Fruit fly (Drosophila melanogaster): ENCODE data around the gene Prps.

Gene Prps

dm6 chr3L:9744060-9744549 lies 47.6 kb upstream of the Prps start (continued):
- no peak for TF ChIP-seq HLHmδ (GFP tag; optimal IDR thresholded peaks at IDR 0.05)
- peak; percentile 78 for TF ChIP-seq Six4 (GFP tag; optimal IDR thresholded peaks at IDR 0.05)
- peak; percentile 24 for TF ChIP-seq CG18011 (GFP tag; optimal IDR thresholded peaks at IDR 0.05)
- TF ChIP-seq bbx (GFP tag; IDR thresholded peaks at IDR 0.05; ENCODE audit: partially characterized antibody): no peak
- TF ChIP-seq kay (GFP tag; optimal IDR thresholded peaks at IDR 0.05): peak; percentile 56
- peak; percentile 77 for TF ChIP-seq Nf-YA (GFP tag; IDR thresholded peaks at IDR 0.05)
- peak; percentile 75 for TF ChIP-seq chn (GFP tag; optimal IDR thresholded peaks at IDR 0.05)
- TF ChIP-seq GATAe (GFP tag; conservative IDR thresholded peaks at IDR 0.05): peak; percentile 49
- no peak for TF ChIP-seq insv (GFP tag; optimal IDR thresholded peaks at IDR 0.05)
- TF ChIP-seq onecut (GFP tag; IDR thresholded peaks at IDR 0.05): peak; percentile 86
- TF ChIP-seq chif (GFP tag; optimal IDR thresholded peaks at IDR 0.05): peak; percentile 49 to 81
- TF ChIP-seq CG7987 (GFP tag; optimal IDR thresholded peaks at IDR 0.05): peak; percentile 63
- TF ChIP-seq CG15696 (tag; optimal IDR thresholded peaks at IDR 0.05): peak; percentile 61
- TF ChIP-seq lilli (GFP tag; optimal IDR thresholded peaks at IDR 0.05): peak; percentile 72
- peak; percentile 73; the same call in 2 of the 3 replicates for TF ChIP-seq jigr1 (GFP tag; IDR thresholded peaks at IDR 0.05)
- no peak for TF ChIP-seq CG42726 (GFP tag; IDR thresholded peaks at IDR 0.05; ENCODE audit: partially characterized antibody)
- TF ChIP-seq ap (GFP tag; IDR thresholded peaks at IDR 0.05): 0 out of 2 replicates have a peak, but pooled peaks have one; percentile 36
- TF ChIP-seq NC2β (GFP tag; optimal IDR thresholded peaks at IDR 0.05): peak; percentile 60
- peak; percentile 48 for TF ChIP-seq CG3995 (GFP tag; optimal IDR thresholded peaks at IDR 0.05)
- peak; percentile 92 for TF ChIP-seq CG4820 (GFP tag; optimal IDR thresholded peaks at IDR 0.05)
- no peak for TF ChIP-seq bigmax (GFP tag; optimal IDR thresholded peaks at IDR 0.05)
- TF ChIP-seq Vsx1 (GFP tag; optimal IDR thresholded peaks at IDR 0.05): peak; percentile 86
- TF ChIP-seq crol (GFP tag; IDR thresholded peaks at IDR 0.05): no peak
- peak; percentile 74 for TF ChIP-seq CG9215 (GFP tag; IDR thresholded peaks at IDR 0.05)
- peak; percentile 83 for TF ChIP-seq CG7839 (tag; optimal IDR thresholded peaks at IDR 0.05)
- TF ChIP-seq mam (GFP tag; optimal IDR thresholded peaks at IDR 0.05): peak; percentile 53
- TF ChIP-seq wor (GFP tag; IDR thresholded peaks at IDR 0.05): peak; percentile 65
- peak; percentile 75 for TF ChIP-seq Dek (tag; optimal IDR thresholded peaks at IDR 0.05)
- peak; percentile 69; the same call in 2 of the 3 replicates for TF ChIP-seq Dbx (GFP tag; IDR thresholded peaks at IDR 0.05)
- TF ChIP-seq CG30431 (GFP tag; optimal IDR thresholded peaks at IDR 0.05): no peak
- peak; percentile 92 for TF ChIP-seq CG6254 (GFP tag; optimal IDR thresholded peaks at IDR 0.05)
- TF ChIP-seq Atf6 (GFP tag; IDR thresholded peaks at IDR 0.05): peak; percentile 85
- peak; percentile 61 for TF ChIP-seq cato (GFP tag; optimal IDR thresholded peaks at IDR 0.05; ENCODE audit: borderline replicate concordance)
- peak; percentile 88 for TF ChIP-seq CG4730 (GFP tag; IDR thresholded peaks at IDR 0.05)
- peak; percentile 65 for TF ChIP-seq CG11085 (GFP tag; IDR thresholded peaks at IDR 0.05)
- TF ChIP-seq ken (GFP tag; IDR thresholded peaks at IDR 0.05): peak; percentile 81
- TF ChIP-seq CG11093 (GFP tag; IDR thresholded peaks at IDR 0.05): peak; percentile 82
- TF ChIP-seq Sin3A (optimal IDR thresholded peaks at IDR 0.05): no peak
- TF ChIP-seq zfh1 (GFP tag; IDR thresholded peaks at IDR 0.05): peak; percentile 85
- peak; percentile 52 for TF ChIP-seq Lhr (GFP tag; optimal IDR thresholded peaks at IDR 0.05)
- peak; percentile 79 for TF ChIP-seq CG4854 (GFP tag; optimal IDR thresholded peaks at IDR 0.05)
- peak; percentile 70 for TF ChIP-seq CG13775 (GFP tag; optimal IDR thresholded peaks at IDR 0.05)
- no peak for TF ChIP-seq eve (GFP tag; optimal IDR thresholded peaks at IDR 0.05)
- no peak for TF ChIP-seq grn (GFP tag; optimal IDR thresholded peaks at IDR 0.05)
- TF ChIP-seq pan (optimal IDR thresholded peaks at IDR 0.05): no peak
- TF ChIP-seq pan (GFP tag; optimal IDR thresholded peaks at IDR 0.05 in 1 of 2, IDR thresholded peaks at IDR 0.05 in 1 of 2): peak in 1 of 2 experiments; percentile 89
- TF ChIP-seq CG11696 (GFP tag; IDR thresholded peaks at IDR 0.05): peak; percentile 72
- TF ChIP-seq CG14710 (tag; optimal IDR thresholded peaks at IDR 0.05): peak; percentile 94
- TF ChIP-seq Spps (tag; optimal IDR thresholded peaks at IDR 0.05): peak; percentile 70
- peak; percentile 49 for TF ChIP-seq CG7928 (GFP tag; optimal IDR thresholded peaks at IDR 0.05)
- TF ChIP-seq Bteb2 (GFP tag; optimal IDR thresholded peaks at IDR 0.05): peak; percentile 72

Measured in whole organism, embryonic.